Worm (Caenorhabditis elegans): Measurements from ENCODE around the gene xrn-1.
A peak's percentile ranks its signal among the peaks of the same experiment; 100 is the strongest.

The xrn-1 gene

DNA sequence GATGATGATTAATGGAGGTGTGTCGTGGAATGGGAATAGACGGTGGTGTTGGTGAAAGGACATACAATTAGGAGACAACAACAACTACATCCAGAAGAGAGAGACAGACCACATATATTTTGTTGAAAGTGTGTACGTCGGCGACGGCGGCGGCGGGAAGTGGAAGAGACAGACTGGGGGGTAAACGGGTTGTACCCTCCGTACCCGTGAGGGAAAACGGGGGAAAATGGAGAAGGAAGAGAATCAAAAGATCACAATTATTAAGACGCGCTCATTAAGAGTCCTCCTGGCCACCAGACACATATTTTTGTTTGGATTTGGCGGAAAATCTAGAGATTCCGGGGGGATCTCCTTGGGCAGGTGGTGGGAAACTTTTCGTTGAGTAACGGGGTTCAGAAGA lies 22.2 kb upstream of the xrn-1 start:
- TF ChIP-seq unc-55 (GFP tag; optimal IDR thresholded peaks at IDR 0.05) (no peak), nfya-1 (tag; optimal IDR thresholded peaks at IDR 0.05) (no peak), eyg-1 (tag; optimal IDR thresholded peaks at IDR 0.05) (no peak), che-1 (tag; optimal IDR thresholded peaks at IDR 0.05) (no peak), odd-2 (tag; optimal IDR thresholded peaks at IDR 0.05) (no peak), ceh-24 (tag; optimal IDR thresholded peaks at IDR 0.05) (no peak), ceh-18 (tag; optimal IDR thresholded peaks at IDR 0.05) (peak; percentile 21), lim-6 (tag; optimal IDR thresholded peaks at IDR 0.05) (no peak), tbx-7 (tag; optimal IDR thresholded peaks at IDR 0.05) (no peak), ceh-31 (tag; optimal IDR thresholded peaks at IDR 0.05) (peak; percentile 34), npax-4 (tag; optimal IDR thresholded peaks at IDR 0.05) (no peak), zip-5 (tag; optimal IDR thresholded peaks at IDR 0.05) (no peak), rnt-1 (tag; optimal IDR thresholded peaks at IDR 0.05) (peak; percentile 17), hlh-15 (tag; optimal IDR thresholded peaks at IDR 0.05) (no peak), ceh-19 (GFP tag; optimal IDR thresholded peaks at IDR 0.05) (peak; percentile 3), T23F11.4 (GFP tag; optimal IDR thresholded peaks at IDR 0.05) (no peak), sdc-2 (tag; optimal IDR thresholded peaks at IDR 0.05) (peak; percentile 39), unc-3 (GFP tag; conservative IDR thresholded peaks at IDR 0.05) (no peak), unc-3 (tag; optimal IDR thresholded peaks at IDR 0.05) (no peak), pqm-1 (tag; optimal IDR thresholded peaks at IDR 0.05) (no peak), ahr-1 (tag; optimal IDR thresholded peaks at IDR 0.05) (no peak), ceh-34 (tag; optimal IDR thresholded peaks at IDR 0.05) (peak; percentile 47)

DNA sequence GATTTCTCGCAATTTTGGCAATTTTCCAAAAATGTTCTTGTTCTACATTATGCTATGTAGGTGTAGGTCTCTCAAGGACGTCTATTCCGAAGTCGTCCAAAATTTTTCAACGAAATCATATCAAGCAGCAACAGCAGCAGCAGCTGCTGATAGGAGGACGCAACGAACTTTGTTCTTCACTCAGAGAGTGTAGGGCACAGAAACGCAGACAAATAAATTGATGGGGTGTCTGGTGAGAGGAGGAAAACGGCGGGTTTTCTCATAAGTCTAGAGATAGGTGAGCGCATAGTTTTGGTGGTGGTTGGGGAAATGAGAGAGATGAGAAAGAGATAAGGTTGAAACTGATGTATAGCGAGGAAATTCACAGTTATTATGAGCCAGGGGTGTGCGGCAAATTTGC lies 19.6 kb upstream of the xrn-1 start:
- TF ChIP-seq hlh-30 (tag; optimal IDR thresholded peaks at IDR 0.05; ENCODE audit: insufficient read depth) (no peak), ceh-18 (tag; optimal IDR thresholded peaks at IDR 0.05) (peak; percentile 29), tbx-2 (tag; optimal IDR thresholded peaks at IDR 0.05) (peak; percentile 5), nfya-1 (tag; optimal IDR thresholded peaks at IDR 0.05) (peak; percentile 65), rnt-1 (tag; optimal IDR thresholded peaks at IDR 0.05) (peak; percentile 48), elt-2 (tag; optimal IDR thresholded peaks at IDR 0.05) (peak; percentile 61), ztf-16 (tag; optimal IDR thresholded peaks at IDR 0.05) (no peak)

- peak; percentile 49 for TF ChIP-seq hlh-30 (tag; optimal IDR thresholded peaks at IDR 0.05; ENCODE audit: insufficient read depth)
- no peak for TF ChIP-seq Y22D7AL.16 (tag; optimal IDR thresholded peaks at IDR 0.05)
- peak; percentile 41 for TF ChIP-seq rnt-1 (tag; optimal IDR thresholded peaks at IDR 0.05)
- TF ChIP-seq F13H6.1 (tag; optimal IDR thresholded peaks at IDR 0.05) = peak; percentile 23
- no peak for TF ChIP-seq npax-4 (tag; optimal IDR thresholded peaks at IDR 0.05)
- no peak for TF ChIP-seq ztf-16 (tag; optimal IDR thresholded peaks at IDR 0.05)
- TF ChIP-seq tbx-2 (tag; optimal IDR thresholded peaks at IDR 0.05) = peak; percentile 63
- TF ChIP-seq ceh-6 (GFP tag; optimal IDR thresholded peaks at IDR 0.05) = peak; percentile 24
- peak; percentile 24 for TF ChIP-seq ceh-31 (tag; optimal IDR thresholded peaks at IDR 0.05)
- TF ChIP-seq sdc-2 (tag; optimal IDR thresholded peaks at IDR 0.05) = peak; percentile 34
- peak; percentile 58 for TF ChIP-seq nfya-1 (tag; optimal IDR thresholded peaks at IDR 0.05)
- TF ChIP-seq unc-55 (GFP tag; optimal IDR thresholded peaks at IDR 0.05) = peak; percentile 11
- TF ChIP-seq ref-2 (tag; optimal IDR thresholded peaks at IDR 0.05) = peak; percentile 11
- TF ChIP-seq elt-2 (tag; optimal IDR thresholded peaks at IDR 0.05) = peak; percentile 24
- TF ChIP-seq ceh-45 (GFP tag; IDR thresholded peaks at IDR 0.05) = no peak
- peak; percentile 62 for TF ChIP-seq ceh-18 (tag; optimal IDR thresholded peaks at IDR 0.05)
These were observed 18.2 kb upstream of the xrn-1 start for ce11 chrII:14050506-14050905.

ce11 chrII:14051474-14051934 lies 17.2 kb upstream of the xrn-1 start:
- TF ChIP-seq gmeb-2 (tag; optimal IDR thresholded peaks at IDR 0.05) = no peak
- no peak for TF ChIP-seq F13H6.1 (tag; optimal IDR thresholded peaks at IDR 0.05)
- no peak for TF ChIP-seq lim-6 (tag; optimal IDR thresholded peaks at IDR 0.05)
- TF ChIP-seq ceh-24 (tag; optimal IDR thresholded peaks at IDR 0.05) = no peak
- TF ChIP-seq elt-4 (tag; optimal IDR thresholded peaks at IDR 0.05) = no peak
- no peak for TF ChIP-seq ceh-6 (GFP tag; optimal IDR thresholded peaks at IDR 0.05)

ce11 chrII:14052204-14052603 lies 16.5 kb upstream of the xrn-1 start, which contains the start of gene daf-5:
TSS of gene daf-5 (minus strand) at chrII:14052304.
- TF ChIP-seq hlh-30 (tag; optimal IDR thresholded peaks at IDR 0.05; ENCODE audit: insufficient read depth) (no peak), elt-4 (tag; optimal IDR thresholded peaks at IDR 0.05) (no peak), pros-1 (tag; optimal IDR thresholded peaks at IDR 0.05) (no peak), ets-4 (tag; optimal IDR thresholded peaks at IDR 0.05) (no peak)

All from whole organism, late embryonic.